Worm (Caenorhabditis elegans) whole organism, late embryonic: Measurements from ENCODE around the gene lgg-3.

Experiments used
- pha-4 ChIP-seq: fragments of 150-350 bp; optimal IDR thresholded peaks from 2 replicates; lab custom pipeline; 2018; ENCODE audit warnings: missing biosample characterization, missing genetic modification reagents, missing genetic modification characterization
- sox-4 ChIP-seq: sonication (generic microtip); optimal IDR thresholded peaks from 2 replicates; lab custom pipeline; 2017; ENCODE audit warnings: mild to moderate bottlenecking, missing genetic modification characterization, inconsistent platforms, missing compliant biosample characterization

ce11 chrIII:5667952-5668489, 29.8 kb downstream of the lgg-3 start:
- no peak for TF ChIP-seq sox-4 (tag; lab: Kevin White, UChicago)
- TF ChIP-seq pha-4 = no peak
